Fruit fly (Drosophila melanogaster): ENCODE measurements around the gene Polr3C.

DNA sequence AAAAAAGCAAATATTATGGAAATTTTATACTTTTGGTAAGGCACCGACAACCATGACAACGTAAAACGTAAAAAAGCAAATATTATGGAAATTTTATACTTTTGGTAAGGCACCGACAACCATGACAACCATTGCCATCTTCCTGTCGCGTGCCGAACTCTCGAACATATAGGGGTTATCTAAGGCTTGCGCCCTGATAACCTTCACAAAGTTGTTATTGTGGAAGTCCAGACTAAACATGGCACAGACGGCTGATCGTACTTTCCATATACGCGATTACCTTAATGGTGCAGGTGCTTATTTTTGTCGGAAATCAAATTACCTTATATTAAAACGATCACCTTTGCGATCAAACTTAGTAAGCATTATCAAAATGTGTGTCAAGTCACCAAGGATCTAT lies 14.7 kb upstream of the Polr3C start:
- TF ChIP-seq CG12768 (GFP tag; optimal IDR thresholded peaks at IDR 0.05) (no peak), Crg-1 (GFP tag; optimal IDR thresholded peaks at IDR 0.05) (no peak), kay (GFP tag; ENCODE audit: borderline replicate concordance) (no peak), Hr96 (GFP tag; optimal IDR thresholded peaks at IDR 0.05) (no peak), CG11617 (GFP tag; optimal IDR thresholded peaks at IDR 0.05) (no peak), bab1 (GFP tag; optimal IDR thresholded peaks at IDR 0.05) (no peak), CG7101 (tag; optimal IDR thresholded peaks at IDR 0.05) (no peak), cnc (optimal IDR thresholded peaks at IDR 0.05) (no peak), Clk (GFP tag; optimal IDR thresholded peaks at IDR 0.05) (no peak), Mnt (GFP tag; optimal IDR thresholded peaks at IDR 0.05) (no peak), cic (GFP tag; optimal IDR thresholded peaks at IDR 0.05) (no peak)
